Fruit fly (Drosophila melanogaster) whole organism, embryonic: ENCODE measurements around the gene CG33795.

ENCODE experiments used
- Antp ChIP-seq: fragments of 200-800 bp; sonication (Bioruptor generic); optimal IDR thresholded peaks from 3 replicates; lab custom pipeline; 2016; ENCODE audit warnings: missing biosample characterization, missing genetic modification characterization
- B-H2 ChIP-seq: fragments of 200-800 bp; sonication (Bioruptor generic); optimal IDR thresholded peaks from 2 replicates; lab custom pipeline; 2018; ENCODE audit warnings: missing biosample characterization, mild to moderate bottlenecking, missing genetic modification characterization
- CG11398 ChIP-seq: fragments of 200-800 bp; sonication (Bioruptor generic); optimal IDR thresholded peaks from 2 replicates; lab custom pipeline; 2016; ENCODE audit warnings: missing biosample characterization, missing genetic modification characterization
- CG1233 ChIP-seq: fragments of 200-800 bp; sonication (Bioruptor generic); optimal IDR thresholded peaks from 4 replicates; lab custom pipeline; 2018; ENCODE audit warnings: missing biosample characterization, mild to moderate bottlenecking, missing genetic modification characterization
- CG12744 ChIP-seq: fragments of 200-800 bp; sonication (Bioruptor generic); optimal IDR thresholded peaks from 2 replicates; lab custom pipeline; 2016; ENCODE audit warnings: missing biosample characterization, missing genetic modification characterization
- CG13123 ChIP-seq: fragments of 200-800 bp; sonication (Bioruptor generic); optimal IDR thresholded peaks from 2 replicates; lab custom pipeline; 2016; ENCODE audit warnings: missing biosample characterization, missing genetic modification characterization
- CG18262 ChIP-seq: fragments of 200-800 bp; optimal IDR thresholded peaks from 3 replicates; lab custom pipeline; 2019; ENCODE audit warnings: missing biosample characterization, mild to moderate bottlenecking, missing genetic modification characterization, moderate library complexity
- CG32532 ChIP-seq: fragments of 200-800 bp; sonication (Bioruptor generic); IDR thresholded peaks from 2 replicates; pipeline ENCODE4 v1.3.6; 2022; ENCODE audit warnings: missing biosample characterization, missing genetic modification characterization
- CG3847 ChIP-seq: fragments of 200-800 bp; sonication (Bioruptor generic); IDR thresholded peaks from 2 replicates; pipeline ENCODE4 v1.3.6; 2022; ENCODE audit warnings: missing biosample characterization, missing genetic modification characterization
- CG6272 ChIP-seq: fragments of 200-800 bp; sonication (Bioruptor generic); IDR thresholded peaks from 2 replicates; pipeline ENCODE4 v1.3.6; 2022; ENCODE audit warnings: missing biosample characterization, missing genetic modification characterization
- CG7372 ChIP-seq: fragments of 200-800 bp; sonication (Bioruptor generic); IDR thresholded peaks from 2 replicates; pipeline ENCODE4 v1.3.6; 2022; ENCODE audit warnings: missing biosample characterization, missing genetic modification characterization
- CG8359 ChIP-seq: fragments of 200-800 bp; sonication (Bioruptor generic); optimal IDR thresholded peaks from 2 replicates; lab custom pipeline; 2017; ENCODE audit warnings: missing biosample characterization, mild to moderate bottlenecking, missing genetic modification characterization, borderline replicate concordance
- CG8924 ChIP-seq: fragments of 200-800 bp; optimal IDR thresholded peaks from 3 replicates; lab custom pipeline; 2019; ENCODE audit warnings: missing biosample characterization, mild to moderate bottlenecking, missing genetic modification characterization, moderate library complexity
- Dbx ChIP-seq: fragments of 200-800 bp; sonication (Bioruptor generic); IDR thresholded peaks from 3 replicates; pipeline ENCODE4 v1.3.6; 2022; ENCODE audit warnings: missing biosample characterization, missing genetic modification characterization
- Dll ChIP-seq: fragments of 200-800 bp; sonication (Bioruptor generic); IDR thresholded peaks from 4 replicates; pipeline ENCODE4 v1.3.6; 2022; ENCODE audit warnings: missing biosample characterization, missing genetic modification characterization; ENCODE audit not compliant: partially characterized antibody
- Drgx ChIP-seq: fragments of 200-800 bp; sonication (Bioruptor generic); IDR thresholded peaks from 2 replicates; pipeline ENCODE4 v1.3.6; 2022; ENCODE audit warnings: missing biosample characterization, missing genetic modification characterization
- Fer1 ChIP-seq: fragments of 200-800 bp; sonication (Bioruptor generic); optimal IDR thresholded peaks from 2 replicates; lab custom pipeline; 2017; ENCODE audit warnings: missing biosample characterization, mild to moderate bottlenecking, missing genetic modification characterization
- Fer3 ChIP-seq: fragments of 200-800 bp; sonication (Bioruptor generic); optimal IDR thresholded peaks from 2 replicates; lab custom pipeline; 2018; ENCODE audit warnings: missing biosample characterization, mild to moderate bottlenecking, missing genetic modification characterization, moderate library complexity
- Gug ChIP-seq: fragments of 200-800 bp; sonication (Bioruptor generic); IDR thresholded peaks from 4 replicates; pipeline ENCODE4 v1.3.6; 2022; ENCODE audit warnings: missing biosample characterization, missing genetic modification characterization
- Hmx ChIP-seq: fragments of 200-800 bp; sonication (Bioruptor generic); optimal IDR thresholded peaks from 2 replicates; lab custom pipeline; 2016; ENCODE audit warnings: missing biosample characterization, missing genetic modification characterization
- Hr51 ChIP-seq, 2 experiments: fragments of 200-800 bp; sonication (Bioruptor generic); optimal IDR thresholded peaks; 2 replicates in 1 of 2; 3 replicates in 1 of 2; lab custom pipeline; 2016 to 2018; ENCODE audit warnings: missing biosample characterization in 2 of 2, missing genetic modification characterization in 2 of 2, mild to moderate bottlenecking in 1 of 2, moderate library complexity in 1 of 2
- Lhr ChIP-seq: fragments of 200-800 bp; sonication (Bioruptor generic); optimal IDR thresholded peaks from 3 replicates; lab custom pipeline; 2017; ENCODE audit warnings: mild to moderate bottlenecking, missing biosample characterization, missing genetic modification reagents, missing genetic modification characterization
- Med ChIP-seq: fragments of 200-800 bp; sonication (Bioruptor generic); peaks from one replicate; lab custom pipeline; 2016; ENCODE audit warnings: missing biosample characterization, missing genetic modification characterization, mild to moderate bottlenecking, inconsistent platforms, moderate library complexity
- Meics ChIP-seq: fragments of 200-800 bp; sonication (Bioruptor generic); optimal IDR thresholded peaks from 2 replicates; lab custom pipeline; 2017; ENCODE audit warnings: missing biosample characterization, mild to moderate bottlenecking, missing genetic modification characterization
- Myb ChIP-seq: fragments of 200-800 bp; sonication (Bioruptor generic); optimal IDR thresholded peaks from 2 replicates; lab custom pipeline; 2016; ENCODE audit warnings: missing biosample characterization, missing genetic modification characterization
- NC2β ChIP-seq: fragments of 200-800 bp; sonication (Bioruptor generic); optimal IDR thresholded peaks from 2 replicates; lab custom pipeline; 2016; ENCODE audit warnings: missing biosample characterization, missing genetic modification characterization
- Nf-YB ChIP-seq: fragments of 200-800 bp; sonication (Bioruptor generic); optimal IDR thresholded peaks from 3 replicates; lab custom pipeline; 2019; ENCODE audit warnings: missing biosample characterization, mild to moderate bottlenecking, missing genetic modification characterization, moderate library complexity
- Rx ChIP-seq: fragments of 200-800 bp; sonication (Bioruptor generic); IDR thresholded peaks from 2 replicates; pipeline ENCODE4 v1.3.6; 2022; ENCODE audit warnings: missing biosample characterization, missing genetic modification characterization
- YL-1 ChIP-seq: fragments of 200-800 bp; sonication (Bioruptor generic); optimal IDR thresholded peaks from 3 replicates; lab custom pipeline; 2017; ENCODE audit warnings: missing biosample characterization, mild to moderate bottlenecking, missing genetic modification characterization
- ato ChIP-seq: fragments of 200-800 bp; sonication (Bioruptor generic); IDR thresholded peaks from 2 replicates; pipeline ENCODE4 v1.3.6; 2022; ENCODE audit warnings: missing biosample characterization, missing genetic modification characterization; ENCODE audit not compliant: partially characterized antibody
- az2 ChIP-seq: fragments of 200-800 bp; sonication (Bioruptor generic); optimal IDR thresholded peaks from 3 replicates; lab custom pipeline; 2016; ENCODE audit warnings: missing biosample characterization, missing genetic modification characterization
- bbx ChIP-seq: fragments of 200-800 bp; sonication (Bioruptor generic); IDR thresholded peaks from 2 replicates; pipeline ENCODE4 v1.3.6; 2022; ENCODE audit warnings: missing biosample characterization, missing genetic modification characterization; ENCODE audit not compliant: partially characterized antibody
- disco-r ChIP-seq: fragments of 200-800 bp; sonication (Bioruptor generic); optimal IDR thresholded peaks from 2 replicates; lab custom pipeline; 2016; ENCODE audit warnings: missing biosample characterization, missing genetic modification characterization
- esg ChIP-seq: fragments of 200-800 bp; sonication (Bioruptor generic); conservative IDR thresholded peaks from 2 replicates; pipeline ENCODE4 v1.3.6; 2022; ENCODE audit warnings: missing biosample characterization, missing genetic modification characterization
- eyg ChIP-seq: fragments of 200-800 bp; sonication (Bioruptor generic); optimal IDR thresholded peaks from 3 replicates; lab custom pipeline; 2016; ENCODE audit warnings: missing biosample characterization, missing genetic modification characterization
- kni ChIP-seq: fragments of 200-800 bp; sonication (Bioruptor generic); optimal IDR thresholded peaks from 3 replicates; lab custom pipeline; 2017; ENCODE audit warnings: mild to moderate bottlenecking, missing biosample characterization, missing genetic modification reagents, missing genetic modification characterization
- lab ChIP-seq: fragments of 200-800 bp; sonication (Bioruptor generic); optimal IDR thresholded peaks from 3 replicates; lab custom pipeline; 2017; ENCODE audit warnings: missing biosample characterization, missing genetic modification characterization, mild to moderate bottlenecking, moderate library complexity, missing genetic modification reagents
- lbe ChIP-seq: fragments of 200-800 bp; sonication (Bioruptor generic); optimal IDR thresholded peaks from 2 replicates; lab custom pipeline; 2016; ENCODE audit warnings: missing biosample characterization, mild to moderate bottlenecking, missing genetic modification characterization
- odd ChIP-seq: fragments of 200-800 bp; sonication (Bioruptor generic); optimal IDR thresholded peaks from 2 replicates; lab custom pipeline; 2017; ENCODE audit warnings: missing biosample characterization, mild to moderate bottlenecking, missing genetic modification characterization
- pb ChIP-seq: fragments of 200-800 bp; sonication (Bioruptor generic); optimal IDR thresholded peaks from 3 replicates; lab custom pipeline; 2016; ENCODE audit warnings: missing biosample characterization, missing genetic modification characterization
- pita ChIP-seq: fragments of 200-800 bp; sonication (Bioruptor generic); optimal IDR thresholded peaks from 2 replicates; lab custom pipeline; 2017; ENCODE audit warnings: missing biosample characterization, mild to moderate bottlenecking, missing genetic modification characterization
- pzg ChIP-seq: fragments of 200-800 bp; sonication (Bioruptor generic); optimal IDR thresholded peaks from 3 replicates; lab custom pipeline; 2018; ENCODE audit warnings: missing biosample characterization, mild to moderate bottlenecking, missing genetic modification characterization, moderate library complexity
- repo ChIP-seq: fragments of 200-800 bp; sonication (Bioruptor generic); optimal IDR thresholded peaks from 2 replicates; lab custom pipeline; 2016; ENCODE audit warnings: missing biosample characterization, missing genetic modification characterization
- sens ChIP-seq: fragments of 200-800 bp; sonication (Bioruptor generic); peaks from one replicate; lab custom pipeline; 2016; ENCODE audit warnings: missing biosample characterization, missing genetic modification characterization
- tgo ChIP-seq: fragments of 200-800 bp; sonication (Bioruptor generic); IDR thresholded peaks from 3 replicates; pipeline ENCODE4 v1.3.6; 2022; ENCODE audit warnings: missing biosample characterization, missing genetic modification characterization
- tll ChIP-seq, 2 experiments: fragments of 200-800 bp in 1 of 2; fragments of >200 bp in 1 of 2; sonication (Bioruptor generic) in 1 of 2; optimal IDR thresholded peaks; 2 replicates each; lab custom pipeline; 2017 to 2019; ENCODE audit warnings: missing biosample characterization in 2 of 2, missing genetic modification characterization in 2 of 2, mild to moderate bottlenecking in 1 of 2, moderate library complexity in 1 of 2
- vvl ChIP-seq: fragments of 200-800 bp; sonication (Bioruptor generic); IDR thresholded peaks from 2 replicates; pipeline ENCODE4 v1.3.6; 2022; ENCODE audit warnings: missing biosample characterization, missing genetic modification characterization
- zen2 ChIP-seq: fragments of 200-800 bp; sonication (Bioruptor generic); IDR thresholded peaks from 3 replicates; pipeline ENCODE4 v1.3.6; 2022; ENCODE audit warnings: missing biosample characterization, missing genetic modification characterization; ENCODE audit not compliant: partially characterized antibody
- zf30C ChIP-seq: fragments of 200-800 bp; sonication (Bioruptor generic); optimal IDR thresholded peaks from 3 replicates; lab custom pipeline; 2018; ENCODE audit warnings: missing biosample characterization, mild to moderate bottlenecking, missing genetic modification characterization

CG33795 gene

DNA sequence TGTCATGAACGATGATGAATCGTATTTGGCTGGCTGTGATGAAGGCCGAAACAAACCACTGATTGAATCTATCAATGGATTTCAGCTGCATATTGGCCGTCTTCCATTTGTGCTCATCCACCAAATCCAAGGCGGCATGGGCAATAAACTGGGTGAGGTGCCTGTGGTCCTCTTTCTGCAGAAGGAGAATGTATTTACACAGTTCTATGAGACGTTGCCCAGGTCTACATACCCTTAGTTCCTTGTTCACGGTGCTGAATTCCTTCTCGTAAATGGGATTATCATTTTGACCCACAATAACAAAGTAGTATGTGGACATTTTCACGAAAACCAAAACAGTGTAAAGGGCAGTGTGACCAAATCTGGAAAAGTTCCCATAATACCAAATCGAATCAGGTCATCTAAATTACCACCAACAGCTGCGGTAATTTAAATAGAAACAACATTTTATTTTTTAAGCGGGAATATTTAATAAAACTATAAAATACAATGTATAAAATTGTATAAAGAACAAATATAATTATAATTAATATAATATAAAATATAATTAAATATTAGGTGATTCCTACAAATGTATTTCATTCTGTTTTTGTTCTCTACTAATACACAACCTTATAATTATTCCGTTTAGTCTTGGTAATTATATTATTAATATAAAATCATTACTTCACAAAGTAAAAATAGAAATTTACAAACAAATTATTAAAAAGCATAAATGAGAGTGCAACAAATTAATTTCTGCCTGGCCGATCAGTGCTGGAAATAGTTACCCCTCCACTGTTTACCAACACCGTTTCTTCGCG is 39.7 kb downstream of the CG33795 start, which contains the start of the genes Trs20 and elg1 (continued):
- TF ChIP-seq vvl (GFP tag; lab: Robert Waterston, UW) (peak; percentile 62), Dbx (GFP tag; lab: Robert Waterston, UW) (peak; percentile 63; the same call in 2 of the 3 replicates), zf30C (no peak), NC2β (GFP tag; lab: Kevin White, UChicago) (no peak), Myb (GFP tag; lab: Kevin White, UChicago) (no peak), CG32532 (GFP tag; lab: Robert Waterston, UW) (peak; percentile 26; the same call in 1 of the 2 replicates), kni (GFP tag; lab: Kevin White, UChicago) (peak; percentile 5), Antp (GFP tag; lab: Kevin White, UChicago) (no peak), Drgx (GFP tag; lab: Robert Waterston, UW) (no peak), ato (no peak), Hmx (no peak), lbe (GFP tag; lab: Kevin White, UChicago) (peak; percentile 22), az2 (peak; percentile 29), Fer3 (tag; lab: Kevin White, UChicago) (peak; percentile 40), Rx (GFP tag; lab: Robert Waterston, UW) (no peak), CG8359 (GFP tag; lab: Kevin White, UChicago) (no peak), CG8924 (tag; lab: Kevin White, UChicago) (peak; percentile 84), YL-1 (GFP tag; lab: Kevin White, UChicago) (peak; percentile 47), pzg (GFP tag; lab: Kevin White, UChicago) (peak; percentile 46), esg (GFP tag; lab: Robert Waterston, UW) (no peak), Meics (GFP tag; lab: Kevin White, UChicago) (peak; percentile 61), eyg (GFP tag; lab: Kevin White, UChicago) (no peak), CG18262 (tag; lab: Kevin White, UChicago) (peak; percentile 80), disco-r (GFP tag; lab: Kevin White, UChicago) (no peak), Med (GFP tag; lab: Kevin White, UChicago) (peak; percentile 87), Hr51 (GFP tag; optimal IDR thresholded peaks at IDR 0.05; lab: Kevin White, UChicago) (no peak), Lhr (GFP tag; lab: Kevin White, UChicago) (no peak), lab (GFP tag; lab: Kevin White, UChicago) (peak; percentile 62), CG3847 (GFP tag; lab: Robert Waterston, UW) (peak; percentile 85), pita (GFP tag; lab: Kevin White, UChicago) (no peak), Fer1 (GFP tag; lab: Kevin White, UChicago) (peak; percentile 58), CG12744 (no peak), Nf-YB (GFP tag; lab: Kevin White, UChicago) (peak; percentile 54), CG1233 (GFP tag; lab: Kevin White, UChicago) (peak; percentile 1), tll (GFP tag; optimal IDR thresholded peaks at IDR 0.05; lab: Kevin White, UChicago) (no peak), CG6272 (GFP tag; lab: Robert Waterston, UW) (no peak), repo (GFP tag; lab: Kevin White, UChicago) (no peak), pb (GFP tag; lab: Kevin White, UChicago) (no peak), Dll (GFP tag; lab: Robert Waterston, UW) (no peak), CG13123 (GFP tag; lab: Kevin White, UChicago) (no peak), CG7372 (GFP tag; lab: Robert Waterston, UW) (no peak), CG11398 (GFP tag; lab: Kevin White, UChicago) (no peak), tgo (GFP tag; lab: Robert Waterston, UW) (peak; percentile 35; the same call in 1 of the 3 replicates), B-H2 (GFP tag; lab: Kevin White, UChicago) (peak; percentile 61), sens (GFP tag; lab: Kevin White, UChicago) (peak; percentile 77), bbx (GFP tag; lab: Robert Waterston, UW) (0 out of 2 replicates have a peak, but pooled peaks have one; percentile 11), Gug (GFP tag; lab: Robert Waterston, UW) (peak; percentile 6; the same call in 1 of the 4 replicates), odd (GFP tag; lab: Kevin White, UChicago) (no peak), zen2 (GFP tag; lab: Robert Waterston, UW) (no peak)
